Worm (Caenorhabditis elegans) whole organism, mixed stage, embryonic: ENCODE data around the gene srw-56.
"Not testable (repeated sequence)": the region's sequence is repeated elsewhere in the genome, so short reads cannot be mapped to it uniquely, and the experiment has no call there.

Experiments used
- ceh-39 ChIP-seq: fragments of 150-350 bp; optimal IDR thresholded peaks from 2 replicates; lab custom pipeline; 2014; ENCODE audit warnings: missing biosample characterization, missing genetic modification characterization
- ceh-43 ChIP-seq: fragments of 200-800 bp; sonication (Bioruptor generic); optimal IDR thresholded peaks from 2 replicates; lab custom pipeline; 2018; ENCODE audit warnings: mild to moderate bottlenecking, missing genetic modification characterization, moderate library complexity, missing compliant biosample characterization
- ceh-83 ChIP-seq: fragments of 200-800 bp; sonication (Bioruptor generic); optimal IDR thresholded peaks from 2 replicates; lab custom pipeline; 2018; ENCODE audit warnings: mild to moderate bottlenecking, missing genetic modification characterization, missing compliant biosample characterization
- ces-1 ChIP-seq: fragments of 150-350 bp; optimal IDR thresholded peaks from 2 replicates; lab custom pipeline; 2014; ENCODE audit warnings: missing biosample characterization, missing genetic modification reagents, missing genetic modification characterization
- cnd-1 ChIP-seq: fragments of 200-800 bp; sonication (Bioruptor generic); optimal IDR thresholded peaks from 2 replicates; lab custom pipeline; 2018; ENCODE audit warnings: mild to moderate bottlenecking, missing genetic modification characterization, missing compliant biosample characterization
- drap-1 ChIP-seq: fragments of 200-800 bp; sonication (Bioruptor generic); optimal IDR thresholded peaks from 3 replicates; lab custom pipeline; 2018; ENCODE audit warnings: mild to moderate bottlenecking, missing genetic modification characterization, missing compliant biosample characterization
- elt-1 ChIP-seq: sonication (generic microtip); optimal IDR thresholded peaks from 2 replicates; lab custom pipeline; 2017; ENCODE audit warnings: missing genetic modification characterization, mild to moderate bottlenecking, missing compliant biosample characterization, antibody characterized with exemption, moderate library complexity, borderline replicate concordance; ENCODE audit not compliant: insufficient read depth
- flh-1 ChIP-seq: fragments of 200-800 bp; sonication (Bioruptor generic); optimal IDR thresholded peaks from 2 replicates; lab custom pipeline; 2018; ENCODE audit warnings: mild to moderate bottlenecking, missing genetic modification characterization, moderate library complexity, missing compliant biosample characterization
- ham-2 ChIP-seq: fragments of 200-800 bp; sonication (Bioruptor generic); optimal IDR thresholded peaks from 2 replicates; lab custom pipeline; 2018; ENCODE audit warnings: mild to moderate bottlenecking, missing genetic modification characterization, missing compliant biosample characterization
- hlh-1 ChIP-seq: fragments of 150-350 bp; optimal IDR thresholded peaks from 2 replicates; lab custom pipeline; 2014; ENCODE audit warnings: missing biosample characterization, missing genetic modification reagents, missing genetic modification characterization
- lin-32 ChIP-seq: fragments of 200-800 bp; sonication (Bioruptor generic); optimal IDR thresholded peaks from 2 replicates; lab custom pipeline; 2018; ENCODE audit warnings: mild to moderate bottlenecking, missing genetic modification characterization, missing compliant biosample characterization
- lsy-2 ChIP-seq: fragments of 150-350 bp; optimal IDR thresholded peaks from 2 replicates; lab custom pipeline; 2014; ENCODE audit warnings: missing biosample characterization, missing genetic modification characterization
- mab-5 ChIP-seq: fragments of 150-350 bp; optimal IDR thresholded peaks from 2 replicates; lab custom pipeline; 2014; ENCODE audit warnings: missing biosample characterization, missing genetic modification characterization
- mep-1 ChIP-seq: fragments of 150-350 bp; optimal IDR thresholded peaks from 2 replicates; lab custom pipeline; 2017; ENCODE audit warnings: missing biosample characterization, missing genetic modification reagents, missing genetic modification characterization, inconsistent platforms
- mls-2 ChIP-seq: sonication (generic microtip); optimal IDR thresholded peaks from 2 replicates; lab custom pipeline; 2016; ENCODE audit warnings: mild to moderate bottlenecking, missing genetic modification characterization, moderate library complexity, missing compliant biosample characterization
- nhr-12 ChIP-seq: fragments of 150-350 bp; optimal IDR thresholded peaks from 2 replicates; lab custom pipeline; 2014; ENCODE audit warnings: missing biosample characterization, missing genetic modification characterization
- nhr-2 ChIP-seq: fragments of 150-350 bp; optimal IDR thresholded peaks from 2 replicates; lab custom pipeline; 2014; ENCODE audit warnings: missing biosample characterization, missing genetic modification characterization
- nhr-237 ChIP-seq: fragments of 150-350 bp; optimal IDR thresholded peaks from 2 replicates; lab custom pipeline; 2014; ENCODE audit warnings: missing biosample characterization, missing genetic modification characterization
- nhr-28 ChIP-seq: fragments of 150-350 bp; optimal IDR thresholded peaks from 2 replicates; lab custom pipeline; 2014; ENCODE audit warnings: missing biosample characterization, missing genetic modification characterization
- nhr-76 ChIP-seq: sonication (generic microtip); optimal IDR thresholded peaks from 2 replicates; lab custom pipeline; 2017; ENCODE audit warnings: missing biosample characterization, missing genetic modification characterization
- snpc-4 ChIP-seq: fragments of 150-350 bp; optimal IDR thresholded peaks from 2 replicates; lab custom pipeline; 2014; ENCODE audit warnings: missing biosample characterization, missing genetic modification characterization
- tbx-8 ChIP-seq: fragments of 200-800 bp; sonication (Bioruptor generic); optimal IDR thresholded peaks from 2 replicates; lab custom pipeline; 2018; ENCODE audit warnings: mild to moderate bottlenecking, missing genetic modification characterization, moderate library complexity, missing compliant biosample characterization
- unc-120 ChIP-seq: sonication (generic microtip); optimal IDR thresholded peaks from 2 replicates; lab custom pipeline; 2017; ENCODE audit warnings: missing genetic modification characterization, missing compliant biosample characterization; ENCODE audit not compliant: poor library complexity, severe bottlenecking
- unc-39 ChIP-seq: fragments of 150-350 bp; optimal IDR thresholded peaks from 2 replicates; lab custom pipeline; 2014; ENCODE audit warnings: missing biosample characterization, missing genetic modification characterization
- zip-8 ChIP-seq: fragments of 150-350 bp; optimal IDR thresholded peaks from 2 replicates; lab custom pipeline; 2014; ENCODE audit warnings: missing biosample characterization, missing genetic modification characterization

The srw-56 gene

DNA sequence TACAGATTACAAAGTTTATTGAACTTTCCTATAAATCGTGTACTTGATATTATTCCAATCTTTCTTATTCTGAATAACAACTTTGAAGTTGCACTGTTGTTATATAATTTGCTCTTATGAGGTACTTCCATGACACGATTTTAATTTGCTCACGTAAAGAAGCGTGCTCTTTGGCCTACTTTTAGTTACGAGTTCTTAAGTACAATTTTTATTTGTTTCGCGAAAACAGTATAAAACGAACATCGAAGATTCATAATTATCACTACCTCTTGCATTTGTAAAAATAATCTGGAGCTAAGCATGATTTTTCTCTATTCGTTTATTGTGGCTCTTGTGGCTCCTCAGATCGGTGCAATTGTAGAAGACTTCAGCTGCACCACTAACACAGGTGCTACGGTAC lies 38.9 kb downstream of the srw-56 start, which contains the start of gene F35E8.7:
Gene F35E8.7 (plus strand): TSS at position 301 of the 400 bp plus-strand sequence.
- no peak for TF ChIP-seq mls-2
- TF ChIP-seq mab-5: no peak
- no peak for TF ChIP-seq ces-1 (GFP tag; lab: Kevin White, UChicago)
- TF ChIP-seq ceh-83 (GFP tag; lab: Kevin White, UChicago): no peak
- no peak for TF ChIP-seq ceh-39 (tag; lab: Kevin White, UChicago)
- no peak for TF ChIP-seq flh-1 (GFP tag; lab: Kevin White, UChicago)
- no peak for TF ChIP-seq lin-32 (GFP tag; lab: Kevin White, UChicago)
- TF ChIP-seq nhr-76 (tag; lab: Kevin White, UChicago): no peak
- no peak for TF ChIP-seq unc-120 (tag; lab: Kevin White, UChicago)
- no peak for TF ChIP-seq drap-1
- TF ChIP-seq ceh-43 (GFP tag; lab: Kevin White, UChicago): no peak
- no peak for TF ChIP-seq nhr-2 (tag; lab: Kevin White, UChicago)
- no peak for TF ChIP-seq mep-1 (tag; lab: Kevin White, UChicago)

- no peak for TF ChIP-seq zip-8 (tag; lab: Kevin White, UChicago)
- no peak for TF ChIP-seq unc-39 (tag; lab: Kevin White, UChicago)
- TF ChIP-seq ceh-43 (GFP tag; lab: Kevin White, UChicago): no peak
- no peak for TF ChIP-seq drap-1
- no peak for TF ChIP-seq elt-1 (tag; lab: Kevin White, UChicago)
Measured at ce11 chrV:15912677-15913076, 40.0 kb downstream of the srw-56 start.

- no peak for TF ChIP-seq ham-2
- TF ChIP-seq ces-1 (GFP tag; lab: Kevin White, UChicago): no peak
- no peak for TF ChIP-seq hlh-1 (tag; lab: Kevin White, UChicago)
- TF ChIP-seq ceh-43 (GFP tag; lab: Kevin White, UChicago): no peak
- TF ChIP-seq flh-1 (GFP tag; lab: Kevin White, UChicago): no peak
- no peak for TF ChIP-seq tbx-8
- no peak for TF ChIP-seq snpc-4 (tag; lab: Kevin White, UChicago)
- no peak for TF ChIP-seq lsy-2 (tag; lab: Kevin White, UChicago)
- no peak for TF ChIP-seq zip-8 (tag; lab: Kevin White, UChicago)
- TF ChIP-seq elt-1 (tag; lab: Kevin White, UChicago): no peak
- no peak for TF ChIP-seq nhr-12 (tag; lab: Kevin White, UChicago)
- no peak for TF ChIP-seq ceh-39 (tag; lab: Kevin White, UChicago)
- TF ChIP-seq nhr-237 (tag; lab: Kevin White, UChicago): no peak
- TF ChIP-seq cnd-1 (tag; lab: Kevin White, UChicago): no peak
- no peak for TF ChIP-seq unc-120 (tag; lab: Kevin White, UChicago)
- no peak for TF ChIP-seq nhr-28 (tag; lab: Kevin White, UChicago)
Measured at ce11 chrV:15911848-15912247, 40.8 kb downstream of the srw-56 start, which contains the start of gene F35E8.6. F35E8.6 (plus strand) TSS chrV:15912148.

DNA sequence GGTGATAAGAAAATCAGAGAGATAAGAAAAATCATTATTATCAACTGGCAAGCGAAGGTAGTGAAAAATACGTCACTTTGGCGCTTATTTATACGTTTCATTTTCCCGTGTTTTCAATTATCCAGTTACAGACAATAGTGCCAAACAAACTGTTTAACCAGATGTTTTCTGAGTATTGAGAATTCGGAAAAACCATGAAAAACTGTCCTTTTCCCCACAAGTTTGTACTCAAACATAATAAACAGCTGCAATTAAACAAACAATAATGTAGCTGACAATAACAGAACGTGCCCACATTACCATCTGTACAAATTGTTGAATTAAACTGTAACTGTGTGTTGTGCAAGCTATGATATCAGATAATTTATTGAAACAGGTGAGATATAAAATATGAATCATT lies 47.1 kb downstream of the srw-56 start, which contains the start of the genes F35E8.1 and F35E8.2:
Gene F35E8.1 (minus strand): TSS at position 101 of the 400 bp plus-strand sequence.
Gene F35E8.2 (plus strand): TSS at position 132 of the 400 bp plus-strand sequence.
- TF ChIP-seq unc-120 (tag; lab: Kevin White, UChicago); tbx-8; ces-1 (GFP tag; lab: Kevin White, UChicago): not testable (repeated sequence)
